Fruit fly (Drosophila melanogaster): Measurements from ENCODE around the gene Nepl16.
A peak's percentile ranks its signal among the peaks of the same experiment; 100 is the strongest.

The Nepl16 gene

dm6 chr3R:25069569-25069968 lies 42.7 kb downstream of the Nepl16 start, which contains the start of the genes Stt3B and CG11839 (continued):
- TF ChIP-seq PHDP (tag; optimal IDR thresholded peaks at IDR 0.05) (peak; percentile 59), CG10565 (GFP tag; optimal IDR thresholded peaks at IDR 0.05) (no peak), CG7271 (tag; optimal IDR thresholded peaks at IDR 0.05) (peak; percentile 11), chn (GFP tag; optimal IDR thresholded peaks at IDR 0.05) (peak; percentile 75), row (GFP tag; IDR thresholded peaks at IDR 0.05) (peak; percentile 95), CG31388 (GFP tag; optimal IDR thresholded peaks at IDR 0.05) (peak; percentile 48), Scr (GFP tag; IDR thresholded peaks at IDR 0.05; ENCODE audit: partially characterized antibody) (peak; percentile 95), CG14667 (GFP tag; IDR thresholded peaks at IDR 0.05) (no peak; the same call in 1 of the 2 replicates), sc (optimal IDR thresholded peaks at IDR 0.05) (no peak), sc (GFP tag; optimal IDR thresholded peaks at IDR 0.05) (no peak), CG15269 (tag; optimal IDR thresholded peaks at IDR 0.05) (no peak), CG12744 (GFP tag; optimal IDR thresholded peaks at IDR 0.05) (peak; percentile 72), aop (GFP tag; IDR thresholded peaks at IDR 0.05) (no peak), Hr51 (GFP tag; optimal IDR thresholded peaks at IDR 0.05) (peak in 1 of 2 experiments; percentile 81), fu2 (GFP tag; optimal IDR thresholded peaks at IDR 0.05) (peak; percentile 81), Fer2 (tag; optimal IDR thresholded peaks at IDR 0.05) (peak; percentile 58), CG13287 (GFP tag; IDR thresholded peaks at IDR 0.05; ENCODE audit: partially characterized antibody) (peak; percentile 96), run (tag; optimal IDR thresholded peaks at IDR 0.05) (no peak), Hsf (GFP tag; optimal IDR thresholded peaks at IDR 0.05) (peak; percentile 82), ind (GFP tag; optimal IDR thresholded peaks at IDR 0.05) (peak; percentile 81), CG17328 (GFP tag; IDR thresholded peaks at IDR 0.05) (peak; percentile 56; the same call in 1 of the 2 replicates), da (GFP tag; optimal IDR thresholded peaks at IDR 0.05) (peak; percentile 18), CG30403 (GFP tag; optimal IDR thresholded peaks at IDR 0.05) (peak; percentile 88), dm (GFP tag; optimal IDR thresholded peaks at IDR 0.05) (peak; percentile 58), Usf (GFP tag; optimal IDR thresholded peaks at IDR 0.05) (no peak), corto (GFP tag; optimal IDR thresholded peaks at IDR 0.05) (no peak), Myb (GFP tag; optimal IDR thresholded peaks at IDR 0.05) (peak; percentile 73), lab (GFP tag; optimal IDR thresholded peaks at IDR 0.05) (no peak), otp (GFP tag; IDR thresholded peaks at IDR 0.05) (no peak), vnd (GFP tag; IDR thresholded peaks at IDR 0.05; ENCODE audit: partially characterized antibody) (peak; percentile 90), CG6654 (GFP tag; optimal IDR thresholded peaks at IDR 0.05) (no peak), Ptx1 (GFP tag; IDR thresholded peaks at IDR 0.05) (no peak; the same call in 1 of the 2 replicates), Mrtf (GFP tag; IDR thresholded peaks at IDR 0.05) (0 out of 3 replicates have a peak, but pooled peaks have one; percentile 13), CG4820 (GFP tag; optimal IDR thresholded peaks at IDR 0.05) (peak; percentile 66), zen2 (GFP tag; IDR thresholded peaks at IDR 0.05; ENCODE audit: partially characterized antibody) (no peak; the same call in 2 of the 3 replicates), CG17802 (tag; optimal IDR thresholded peaks at IDR 0.05) (no peak), al (GFP tag; IDR thresholded peaks at IDR 0.05) (peak; percentile 73), fd64A (GFP tag; optimal IDR thresholded peaks at IDR 0.05) (no peak), az2 (GFP tag; optimal IDR thresholded peaks at IDR 0.05) (peak; percentile 66), pnt (GFP tag; optimal IDR thresholded peaks at IDR 0.05) (peak; percentile 77), Poxn (GFP tag; IDR thresholded peaks at IDR 0.05) (no peak), NFAT (GFP tag; IDR thresholded peaks at IDR 0.05) (no peak), CkIIα-i1 (GFP tag; IDR thresholded peaks at IDR 0.05) (no peak), CG1603 (tag; optimal IDR thresholded peaks at IDR 0.05) (peak; percentile 93), oc (tag; optimal IDR thresholded peaks at IDR 0.05) (no peak), CG15601 (tag; optimal IDR thresholded peaks at IDR 0.05) (peak; percentile 72), chif (GFP tag; optimal IDR thresholded peaks at IDR 0.05) (peak; percentile 55 to 82), CG7963 (GFP tag; IDR thresholded peaks at IDR 0.05; ENCODE audit: partially characterized antibody) (peak; percentile 66; the same call in 2 of the 3 replicates), CG6689 (GFP tag; IDR thresholded peaks at IDR 0.05) (no peak; the same call in 1 of the 2 replicates), CG10147 (GFP tag; optimal IDR thresholded peaks at IDR 0.05) (no peak), twi (tag; optimal IDR thresholded peaks at IDR 0.05) (peak; percentile 57)
